Fruit fly (Drosophila melanogaster): ENCODE data around the gene CG4194.
A peak's percentile ranks its signal among the peaks of the same experiment; 100 is the strongest.

CG4194 gene

dm6 chrX:2075846-2076377, 7.5 kb downstream of the CG4194 start, which contains the start of gene CG4045 (continued):
- TF ChIP-seq CG4820 (GFP tag; optimal IDR thresholded peaks at IDR 0.05), result no peak
- TF ChIP-seq CG12299 (tag; optimal IDR thresholded peaks at IDR 0.05), result no peak
- peak; percentile 12 for TF ChIP-seq CG14710 (tag; optimal IDR thresholded peaks at IDR 0.05)
- no peak for TF ChIP-seq NK7.1 (GFP tag; optimal IDR thresholded peaks at IDR 0.05)
- no peak for TF ChIP-seq bowl (GFP tag; IDR thresholded peaks at IDR 0.05)
- TF ChIP-seq CG16815 (GFP tag; optimal IDR thresholded peaks at IDR 0.05), result no peak
- no peak for TF ChIP-seq Nf-YA (GFP tag; IDR thresholded peaks at IDR 0.05)
- no peak for TF ChIP-seq sd (tag; optimal IDR thresholded peaks at IDR 0.05)
- no peak for TF ChIP-seq jumu (GFP tag; optimal IDR thresholded peaks at IDR 0.05)
- no peak for TF ChIP-seq Drgx (GFP tag; IDR thresholded peaks at IDR 0.05)
- no peak for TF ChIP-seq Vsx1 (GFP tag; optimal IDR thresholded peaks at IDR 0.05)
- no peak for TF ChIP-seq Myb (GFP tag; optimal IDR thresholded peaks at IDR 0.05)
- peak; percentile 64; the same call in 1 of the 2 replicates for TF ChIP-seq MBD-R2 (GFP tag; IDR thresholded peaks at IDR 0.05)
- TF ChIP-seq NC2α (GFP tag; optimal IDR thresholded peaks at IDR 0.05), result no peak
- no peak for TF ChIP-seq CG9609 (GFP tag; optimal IDR thresholded peaks at IDR 0.05)
- TF ChIP-seq CG3726 (GFP tag; IDR thresholded peaks at IDR 0.05), result no peak
- TF ChIP-seq ac (GFP tag; optimal IDR thresholded peaks at IDR 0.05), result no peak
- TF ChIP-seq Dad (GFP tag; optimal IDR thresholded peaks at IDR 0.05), result no peak
- TF ChIP-seq Sry-δ (GFP tag; optimal IDR thresholded peaks at IDR 0.05), result no peak
- no peak for TF ChIP-seq abd-A (tag; optimal IDR thresholded peaks at IDR 0.05)
- no peak for TF ChIP-seq CG42726 (GFP tag; IDR thresholded peaks at IDR 0.05; ENCODE audit: partially characterized antibody)
- TF ChIP-seq CG13296 (GFP tag; optimal IDR thresholded peaks at IDR 0.05), result no peak
- no peak for TF ChIP-seq Doc3 (GFP tag; IDR thresholded peaks at IDR 0.05; ENCODE audit: partially characterized antibody)
- no peak for TF ChIP-seq HmgZ (tag; optimal IDR thresholded peaks at IDR 0.05)
- TF ChIP-seq CG31224 (GFP tag; IDR thresholded peaks at IDR 0.05), result no peak
- no peak for TF ChIP-seq CG1024 (GFP tag; IDR thresholded peaks at IDR 0.05)
- 0 out of 3 replicates have a peak, but pooled peaks have one; percentile 21 for TF ChIP-seq CG17361 (GFP tag; IDR thresholded peaks at IDR 0.05)
- no peak for TF ChIP-seq toy (GFP tag; IDR thresholded peaks at IDR 0.05)
- no peak for TF ChIP-seq sim (GFP tag; IDR thresholded peaks at IDR 0.05)
- no peak for TF ChIP-seq ATbp (GFP tag; optimal IDR thresholded peaks at IDR 0.05)
- no peak for TF ChIP-seq CG6654 (GFP tag; optimal IDR thresholded peaks at IDR 0.05)
- no peak for TF ChIP-seq CG10431 (GFP tag; optimal IDR thresholded peaks at IDR 0.05)
- TF ChIP-seq CG8388 (GFP tag; optimal IDR thresholded peaks at IDR 0.05), result no peak
- TF ChIP-seq gfzf (GFP tag; optimal IDR thresholded peaks at IDR 0.05), result peak; percentile 43
- TF ChIP-seq Blimp-1 (GFP tag; optimal IDR thresholded peaks at IDR 0.05), result no peak
- no peak for TF ChIP-seq hb (GFP tag; IDR thresholded peaks at IDR 0.05; ENCODE audit: partially characterized antibody)
- peak; percentile 16 for TF ChIP-seq CG15269 (tag; optimal IDR thresholded peaks at IDR 0.05)
- no peak for TF ChIP-seq CG2116 (GFP tag; optimal IDR thresholded peaks at IDR 0.05)

dm6 chrX:2076412-2077357, 8.3 kb downstream of the CG4194 start, which contains the start of gene CG4025:
CG4025 (plus strand) TSS chrX:2076966.
- TF ChIP-seq E2f2 (GFP tag; IDR thresholded peaks at IDR 0.05) (peak; percentile 83), Nf-YB (GFP tag; optimal IDR thresholded peaks at IDR 0.05) (peak; percentile 72), CG15514 (GFP tag; optimal IDR thresholded peaks at IDR 0.05) (peak; percentile 7), kay (GFP tag; optimal IDR thresholded peaks at IDR 0.05) (peak; percentile 49), peb (GFP tag; IDR thresholded peaks at IDR 0.05) (no peak), CG9797 (GFP tag; optimal IDR thresholded peaks at IDR 0.05) (peak; percentile 45), Nf-YC (tag; optimal IDR thresholded peaks at IDR 0.05) (peak; percentile 87), Sry-β (GFP tag; optimal IDR thresholded peaks at IDR 0.05) (peak; percentile 90), Dp (GFP tag; optimal IDR thresholded peaks at IDR 0.05) (peak; percentile 74), Med (GFP tag) (peak; percentile 17), sug (tag; optimal IDR thresholded peaks at IDR 0.05) (peak; percentile 11), eyg (GFP tag; optimal IDR thresholded peaks at IDR 0.05) (no peak)
